3 worm cellular contexts compared by ENCODE assay signal in genomic region chrX:7982047-7982446, ce11.
TF ChIP-seq lines count a peak whose summit lies in the region.

his-71 (minus strand) TSS chrX:7982070.

TF ChIP-seq in whole organism, L1 larva, 84 proteins besides CTCF, POLR2A, EP300 and RAD21 (continues in another document):
- TF ChIP-seq elt-2 (tag; optimal IDR thresholded peaks at IDR 0.05; lab: Kevin White, UChicago) (no peak), skn-1 (tag; optimal IDR thresholded peaks at IDR 0.05; lab: Kevin White, UChicago) (no peak), ceh-8 (GFP tag; optimal IDR thresholded peaks at IDR 0.05; lab: Kevin White, UChicago) (no peak), efl-3 (GFP tag; optimal IDR thresholded peaks at IDR 0.05; lab: Kevin White, UChicago) (no peak), nhr-20 (tag; optimal IDR thresholded peaks at IDR 0.05; lab: Kevin White, UChicago) (peak; percentile 20), nhr-85 (tag; lab: Kevin White, UChicago) (peak; percentile 61), nhr-77 (tag; optimal IDR thresholded peaks at IDR 0.05; lab: Kevin White, UChicago) (no peak), tlp-1 (tag; optimal IDR thresholded peaks at IDR 0.05; lab: Kevin White, UChicago) (no peak), unc-130 (tag; optimal IDR thresholded peaks at IDR 0.05; lab: Kevin White, UChicago) (no peak), F16B12.6 (tag; optimal IDR thresholded peaks at IDR 0.05; lab: Kevin White, UChicago) (no peak), lsy-2 (tag; optimal IDR thresholded peaks at IDR 0.05; lab: Kevin White, UChicago) (no peak), ets-5 (GFP tag; IDR thresholded peaks at IDR 0.05; lab: Robert Waterston, UW) (no peak), egl-13 (tag; optimal IDR thresholded peaks at IDR 0.05; lab: Kevin White, UChicago) (no peak), dsc-1 (tag; optimal IDR thresholded peaks at IDR 0.05; lab: Kevin White, UChicago) (no peak), lir-3 (tag; optimal IDR thresholded peaks at IDR 0.05; lab: Kevin White, UChicago; ENCODE audit: poor library complexity) (no peak), unc-86 (tag; optimal IDR thresholded peaks at IDR 0.05; lab: Kevin White, UChicago) (no peak), elt-3 (tag; optimal IDR thresholded peaks at IDR 0.05; lab: Kevin White, UChicago) (peak in 1 of 6 experiments; percentile 21), mep-1 (tag; optimal IDR thresholded peaks at IDR 0.05; lab: Kevin White, UChicago) (no peak), nhr-47 (tag; optimal IDR thresholded peaks at IDR 0.05; lab: Kevin White, UChicago) (no peak), nhr-11 (tag; optimal IDR thresholded peaks at IDR 0.05; lab: Kevin White, UChicago) (no peak), nhr-237 (tag; optimal IDR thresholded peaks at IDR 0.05; lab: Kevin White, UChicago) (no peak), C04F5.9 (tag; optimal IDR thresholded peaks at IDR 0.05; lab: Kevin White, UChicago) (no peak), ceh-88 (GFP tag; IDR thresholded peaks at IDR 0.05; lab: Robert Waterston, UW) (no peak), dpl-1 (GFP tag; optimal IDR thresholded peaks at IDR 0.05; lab: Kevin White, UChicago) (no peak), mef-2 (tag; optimal IDR thresholded peaks at IDR 0.05; lab: Kevin White, UChicago) (no peak), nhr-76 (tag; optimal IDR thresholded peaks at IDR 0.05; lab: Kevin White, UChicago) (no peak), alr-1 (tag; optimal IDR thresholded peaks at IDR 0.05; lab: Kevin White, UChicago; ENCODE audit: borderline replicate concordance) (no peak), nhr-19 (GFP tag; conservative IDR thresholded peaks at IDR 0.05; lab: Robert Waterston, UW) (no peak), grh-1 (GFP tag; IDR thresholded peaks at IDR 0.05; lab: Robert Waterston, UW) (no peak), Y116A8C.19 (tag; optimal IDR thresholded peaks at IDR 0.05; lab: Kevin White, UChicago; ENCODE audit: borderline replicate concordance) (no peak), blmp-1 (tag; optimal IDR thresholded peaks at IDR 0.05; lab: Kevin White, UChicago) (peak; percentile 81), nhr-90 (tag; optimal IDR thresholded peaks at IDR 0.05; lab: Kevin White, UChicago; ENCODE audit: poor library complexity) (no peak)

TF ChIP-seq in whole organism, L2 larva, 48 proteins besides CTCF, POLR2A, EP300 and RAD21:
- no peak for TF ChIP-seq sma-3 (GFP tag; optimal IDR thresholded peaks at IDR 0.05; lab: Kevin White, UChicago)
- peak; percentile 17 for TF ChIP-seq C34F6.9 (tag; optimal IDR thresholded peaks at IDR 0.05; lab: Kevin White, UChicago)
- TF ChIP-seq ceh-16 (tag; optimal IDR thresholded peaks at IDR 0.05; lab: Kevin White, UChicago), result no peak
- TF ChIP-seq ztf-4 (tag; optimal IDR thresholded peaks at IDR 0.05; lab: Kevin White, UChicago), result no peak

TF ChIP-seq in whole organism, L4 larva, 104 proteins besides CTCF, POLR2A, EP300 and RAD21:
- peak; percentile 68 for TF ChIP-seq hlh-30 (tag; optimal IDR thresholded peaks at IDR 0.05; lab: Kevin White, UChicago; ENCODE audit: insufficient read depth)
- TF ChIP-seq spr-3 (GFP tag; optimal IDR thresholded peaks at IDR 0.05; lab: Kevin White, UChicago), result no peak
TF ChIP-seq in whole organism, L4 larva: peak in this region for 1.
